Worm (Caenorhabditis elegans) whole organism, L1 larva: ENCODE data around the gene C09H10.9.

Experiments
- ama-1 ChIP-seq: fragments of 150-350 bp; optimal IDR thresholded peaks from 2 replicates; lab custom pipeline; 2014
- ceh-82 ChIP-seq, 3 experiments: fragments of 150-350 bp in 1 of 3; sonication (generic microtip) in 2 of 3; optimal IDR thresholded peaks; 2 replicates each; lab custom pipeline; 2014 to 2017; ENCODE audit warnings: missing biosample characterization in 3 of 3, missing genetic modification characterization in 3 of 3
- dsc-1 ChIP-seq: sonication (generic microtip); optimal IDR thresholded peaks from 2 replicates; lab custom pipeline; 2016; ENCODE audit warnings: mild to moderate bottlenecking, missing genetic modification characterization, missing compliant biosample characterization
- lin-13 ChIP-seq: fragments of 150-350 bp; optimal IDR thresholded peaks from 2 replicates; lab custom pipeline; 2014; ENCODE audit warnings: missing biosample characterization, missing genetic modification reagents, missing genetic modification characterization
- nhr-11 ChIP-seq: fragments of 150-350 bp; optimal IDR thresholded peaks from 2 replicates; lab custom pipeline; 2014; ENCODE audit warnings: missing biosample characterization, missing genetic modification characterization
- nhr-19 ChIP-seq: fragments of 200-800 bp; sonication (Bioruptor generic); conservative IDR thresholded peaks from 2 replicates; pipeline ENCODE4 v1.3.6; 2022; ENCODE audit warnings: missing genetic modification characterization, missing compliant biosample characterization
- sptf-1 ChIP-seq: fragments of 150-350 bp; optimal IDR thresholded peaks from 2 replicates; lab custom pipeline; 2014; ENCODE audit warnings: missing biosample characterization, missing genetic modification characterization
- zag-1 ChIP-seq: fragments of 150-350 bp; optimal IDR thresholded peaks from 2 replicates; lab custom pipeline; 2014; ENCODE audit warnings: missing biosample characterization, missing genetic modification characterization

ce11 chrII:11072565-11072964 is 31.7 kb upstream of the C09H10.9 start:
- TF ChIP-seq nhr-19 (no peak), ceh-82 (tag; optimal IDR thresholded peaks at IDR 0.05; lab: Kevin White, UChicago) (no peak), nhr-11 (tag; lab: Kevin White, UChicago) (no peak), ama-1 (no peak), zag-1 (tag; lab: Kevin White, UChicago) (no peak), dsc-1 (no peak), lin-13 (GFP tag; lab: Kevin White, UChicago) (no peak), sptf-1 (tag; lab: Kevin White, UChicago) (no peak)
